Fruit fly (Drosophila melanogaster): ENCODE data around the gene unc-13.
"Not testable (repeated sequence)": the region's sequence is repeated elsewhere in the genome, so short reads cannot be mapped to it uniquely, and the experiment has no call there.

Gene unc-13

DNA sequence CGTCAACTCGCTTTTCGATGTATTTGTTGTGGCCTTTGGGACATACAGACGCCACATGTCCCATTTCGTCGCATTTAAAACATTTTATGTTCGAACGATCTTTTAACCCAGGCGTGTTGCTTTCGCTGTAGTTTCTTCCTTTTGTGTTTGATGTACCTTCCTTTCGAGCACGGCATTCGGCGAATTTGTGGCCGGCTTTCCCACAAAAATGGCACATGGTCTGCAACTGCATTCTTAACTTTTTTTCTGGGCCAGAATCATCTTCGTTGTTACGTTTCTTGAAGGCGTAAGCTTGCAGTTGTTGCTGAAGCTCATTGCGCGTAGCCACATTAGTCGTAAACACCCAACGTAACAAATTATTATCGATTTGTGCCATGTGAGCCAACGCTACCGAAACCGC, at the start of gene unc-13:
Gene unc-13 (minus strand): TSS at position 101 of the 400 bp plus-strand sequence.
- not testable (repeated sequence) for TF ChIP-seq noc (tag; optimal IDR thresholded peaks at IDR 0.05)

dm6 chr4:961045-961576, 49.0 kb upstream of the unc-13 start:
- TF ChIP-seq noc (tag; optimal IDR thresholded peaks at IDR 0.05) = no peak

DNA sequence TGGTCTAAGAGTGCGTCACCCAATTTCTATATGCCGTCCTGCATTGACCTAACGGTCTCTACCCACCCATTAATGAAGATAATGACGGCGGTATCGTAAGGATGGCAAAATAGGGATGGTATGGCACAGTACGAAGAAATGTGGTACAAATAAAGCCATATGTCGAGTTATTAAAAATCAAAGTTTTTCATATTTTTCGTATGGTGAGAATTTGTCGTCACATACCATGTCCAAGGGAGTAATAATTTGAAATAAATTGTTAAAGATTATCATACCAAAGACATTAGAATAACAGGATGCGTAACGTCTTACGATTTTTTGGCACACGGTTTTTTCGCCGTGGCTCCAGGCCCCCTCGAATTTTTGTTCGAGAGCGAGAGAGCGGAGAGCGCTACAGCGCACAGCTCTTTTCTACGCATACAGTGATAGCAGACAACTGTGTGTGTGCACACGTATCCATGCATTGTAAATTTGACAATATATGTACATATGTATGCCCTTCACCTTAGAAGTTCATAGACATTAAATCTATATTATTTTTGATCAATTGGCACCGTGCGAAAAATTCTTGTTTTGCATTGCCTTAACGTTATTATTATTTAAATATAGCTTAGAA, 47.9 kb upstream of the unc-13 start:
- TF ChIP-seq noc (tag; optimal IDR thresholded peaks at IDR 0.05) = no peak

DNA sequence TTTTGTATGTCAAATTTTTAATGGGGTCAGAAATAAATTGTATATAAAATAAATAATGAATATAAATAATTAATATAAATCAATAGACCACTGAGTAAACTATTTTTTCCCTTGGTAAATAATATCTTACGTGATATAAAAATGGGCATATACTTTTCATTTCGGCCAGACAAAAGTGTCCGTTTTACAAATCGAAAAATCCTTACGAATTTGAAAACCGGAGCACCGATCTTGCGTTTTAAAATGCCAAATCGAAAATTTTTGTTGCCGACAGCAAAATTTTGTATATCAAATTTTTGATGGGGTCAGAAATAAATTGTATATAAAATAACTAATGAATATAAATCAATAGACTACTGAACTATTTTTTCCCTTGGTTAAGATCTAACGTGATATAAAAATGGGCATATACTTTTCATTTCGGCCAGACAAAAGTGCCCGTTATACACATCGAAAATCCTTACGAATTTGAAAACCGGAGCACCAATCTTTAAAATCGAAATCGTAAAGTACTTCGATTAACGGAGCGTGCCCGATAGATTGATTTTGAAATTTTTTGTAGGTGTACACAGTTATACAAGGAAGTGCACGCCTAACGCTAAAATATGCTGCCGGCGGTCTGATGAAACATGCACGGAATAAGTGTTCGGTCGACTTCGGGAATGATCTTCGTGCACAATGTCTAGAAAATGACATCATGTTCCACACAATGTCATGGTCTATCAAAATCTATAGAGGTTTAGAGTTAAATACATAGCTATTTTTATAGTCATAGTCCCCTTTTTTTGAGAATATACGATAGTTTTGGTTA, 47.2 kb upstream of the unc-13 start:
- TF ChIP-seq noc (tag; optimal IDR thresholded peaks at IDR 0.05) = no peak

DNA sequence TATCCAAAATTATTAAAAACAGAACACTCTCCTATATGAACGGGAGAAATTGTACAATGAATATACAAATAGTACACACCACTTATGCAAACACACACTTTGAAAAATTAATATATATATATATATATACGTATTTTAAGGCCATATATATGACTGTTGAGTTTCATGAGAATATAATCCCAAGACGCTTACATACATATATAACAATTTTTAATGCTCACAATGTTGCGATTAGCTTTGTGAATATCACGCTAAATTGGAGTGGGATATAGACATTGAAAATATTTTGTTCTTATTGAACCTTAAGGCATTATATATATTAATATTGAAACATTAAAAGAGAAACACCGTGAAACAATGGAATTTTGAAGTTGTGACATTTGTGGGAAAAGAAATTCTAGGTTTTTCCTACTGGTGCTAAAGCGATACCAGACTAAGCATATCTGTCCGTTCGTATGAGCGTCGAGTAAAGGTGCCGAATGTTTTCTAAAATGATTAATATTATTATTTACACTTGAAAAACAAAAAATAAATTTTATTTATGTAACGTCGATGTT, 46.0 kb upstream of the unc-13 start, which contains the start of gene 4E-T:
Gene 4E-T (minus strand): TSS at position 300 of the 557 bp plus-strand sequence.
- no peak for TF ChIP-seq noc (tag; optimal IDR thresholded peaks at IDR 0.05)

DNA sequence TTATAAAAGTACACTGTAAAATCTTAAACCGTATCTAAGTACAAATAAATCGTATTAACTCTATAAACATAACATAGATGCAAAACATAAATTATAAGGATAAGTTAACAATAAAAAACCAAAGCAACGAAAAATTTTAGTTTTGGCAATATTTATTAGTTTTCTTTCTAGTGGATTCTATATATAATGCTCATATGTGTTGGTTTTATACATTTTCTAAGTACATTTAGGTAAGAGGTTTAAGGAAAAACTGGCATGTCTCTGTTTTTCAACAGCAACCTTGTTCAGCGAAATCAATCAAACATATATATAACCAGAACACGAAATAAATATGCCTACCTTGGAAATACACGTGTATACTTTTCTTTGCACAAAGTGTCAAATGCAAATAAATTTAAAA, 37.2 kb upstream of the unc-13 start:
- TF ChIP-seq noc (tag; optimal IDR thresholded peaks at IDR 0.05) = no peak

DNA sequence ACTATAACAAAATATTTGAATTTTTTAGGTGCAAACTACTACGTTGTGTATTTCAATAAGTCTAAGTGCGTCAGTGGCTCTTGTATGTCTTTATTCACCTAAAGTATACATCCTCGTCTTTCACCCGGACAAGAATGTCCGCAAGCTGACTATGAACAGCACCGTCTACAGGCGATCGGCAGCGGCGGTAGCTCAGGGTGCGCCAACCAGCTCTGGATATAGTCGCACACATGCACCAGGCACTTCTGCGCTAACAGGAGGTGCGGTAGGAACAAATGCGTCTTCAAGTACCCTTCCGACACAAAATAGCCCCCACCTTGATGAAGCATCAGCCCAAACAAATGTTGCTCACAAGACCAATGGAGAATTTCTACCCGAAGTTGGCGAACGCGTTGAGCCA, 34.1 kb upstream of the unc-13 start:
- no peak for TF ChIP-seq noc (tag; optimal IDR thresholded peaks at IDR 0.05)

DNA sequence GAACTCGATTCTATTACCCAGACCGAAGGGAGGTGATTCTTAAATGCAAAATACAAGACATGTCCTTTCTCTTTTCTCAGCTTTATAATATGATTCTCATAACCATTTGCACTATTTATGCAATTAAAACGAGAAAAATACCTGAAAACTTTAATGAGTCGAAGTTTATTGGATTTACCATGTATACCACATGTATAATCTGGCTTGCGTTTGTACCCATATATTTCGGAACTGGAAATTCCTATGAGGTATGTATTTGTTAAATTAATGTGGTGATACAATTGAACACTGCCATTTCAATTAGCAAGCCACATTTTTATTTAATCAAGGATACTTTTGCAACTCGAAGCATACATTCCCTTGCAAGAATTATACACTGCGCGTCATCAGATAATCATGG, 32.2 kb upstream of the unc-13 start:
- no peak for TF ChIP-seq noc (tag; optimal IDR thresholded peaks at IDR 0.05)

DNA sequence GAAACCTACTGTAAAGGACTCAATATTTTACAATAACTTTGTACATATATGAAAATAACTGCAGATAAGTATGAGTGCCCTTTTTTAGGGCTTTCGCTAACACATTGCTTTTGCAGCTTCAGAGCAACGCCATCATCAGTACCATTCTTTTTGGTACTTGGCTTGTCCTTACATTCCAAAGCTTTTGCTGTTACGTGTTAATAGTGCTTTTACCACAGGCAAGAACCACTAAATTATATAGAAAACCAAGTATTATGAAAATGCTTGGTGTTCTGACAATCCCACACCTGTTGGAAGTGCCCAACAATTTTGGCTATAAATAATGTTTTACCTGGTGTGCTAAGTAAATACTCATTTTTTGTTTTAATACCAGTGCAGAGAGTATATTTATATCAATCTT, 25.0 kb upstream of the unc-13 start:
- TF ChIP-seq noc (tag; optimal IDR thresholded peaks at IDR 0.05) = no peak

dm6 chr4:936036-936869, 24.1 kb upstream of the unc-13 start, which contains the start of gene mGluR:
Gene mGluR, plus strand, starts transcription at chr4:936819.
- TF ChIP-seq noc (tag; optimal IDR thresholded peaks at IDR 0.05) = no peak

DNA sequence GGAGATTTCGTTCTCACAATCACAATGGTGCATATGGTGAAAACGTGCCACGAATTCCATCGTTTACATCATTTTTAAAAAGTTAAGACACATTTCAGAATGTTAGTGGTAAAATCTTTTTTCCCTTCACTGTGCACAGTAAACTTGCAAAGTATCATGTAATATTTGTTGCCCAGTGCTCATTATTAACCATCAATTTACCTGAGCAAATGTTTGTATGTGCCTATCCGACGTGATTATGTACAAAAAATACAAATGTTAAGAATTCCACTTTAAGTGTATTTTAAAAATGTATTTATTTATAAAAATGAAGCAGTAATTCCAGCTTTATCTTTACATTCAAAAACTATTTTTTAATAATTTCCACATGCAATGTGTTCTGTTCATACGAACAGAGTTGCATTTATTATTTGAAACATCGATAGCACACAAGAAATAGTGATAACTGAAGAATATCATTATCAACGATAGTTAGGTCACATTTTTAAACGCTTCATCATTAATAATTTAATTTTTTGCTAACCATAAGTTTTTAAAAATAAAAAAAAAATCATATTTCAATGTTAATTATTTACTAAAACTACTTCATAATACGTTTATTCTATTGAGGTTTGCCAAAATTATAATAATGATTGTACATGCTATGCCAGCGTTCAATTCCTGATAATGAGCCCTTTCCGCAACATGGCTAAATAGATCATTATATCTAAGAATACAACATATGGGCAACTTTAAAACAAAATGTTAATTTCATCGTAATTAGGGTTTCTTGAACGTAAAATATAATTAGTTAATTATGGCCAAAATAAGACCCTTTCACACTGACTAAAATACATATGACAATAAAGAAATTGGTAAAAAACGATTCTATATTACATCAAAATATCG, 18.4 kb upstream of the unc-13 start, which contains the start of gene eIF4G1:
Gene eIF4G1 (minus strand): TSS at position 405 of the 888 bp plus-strand sequence.
- TF ChIP-seq noc (tag; optimal IDR thresholded peaks at IDR 0.05) = no peak

- no peak for TF ChIP-seq noc (tag; optimal IDR thresholded peaks at IDR 0.05)
Observed at dm6 chr4:922592-922991, 10.5 kb upstream of the unc-13 start.

- TF ChIP-seq noc (tag; optimal IDR thresholded peaks at IDR 0.05) = no peak
Observed at dm6 chr4:909134-909533, 3.0 kb downstream of the unc-13 start.

DNA sequence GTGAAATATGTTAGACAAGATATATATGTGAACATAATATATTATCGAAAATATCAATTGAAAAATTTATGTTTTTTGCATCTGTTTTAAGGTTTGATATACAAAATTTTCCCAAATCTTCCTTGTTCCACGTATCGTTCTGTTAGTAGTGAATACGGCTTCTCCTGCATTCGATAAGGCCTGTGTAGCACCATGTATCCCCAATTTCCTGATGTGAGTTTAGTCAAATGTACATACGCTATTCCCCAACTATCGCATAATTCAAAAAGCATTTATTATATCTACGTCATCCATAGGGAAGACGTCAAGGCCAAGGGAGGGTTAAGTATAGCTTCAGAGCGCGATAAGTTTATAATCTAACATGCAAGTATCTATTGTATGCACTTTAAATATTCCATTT, 7.5 kb downstream of the unc-13 start:
- TF ChIP-seq noc (tag; optimal IDR thresholded peaks at IDR 0.05) = no peak

- TF ChIP-seq noc (tag; optimal IDR thresholded peaks at IDR 0.05) = no peak
Observed at dm6 chr4:896134-896533, 16.0 kb downstream of the unc-13 start.
